Worm (Caenorhabditis elegans): ENCODE results near the gene F55A11.6.

ce11 chrV:11818064-11818463, 41.4 kb downstream of the F55A11.6 start:
- TF ChIP-seq fkh-10 (GFP tag; optimal IDR thresholded peaks at IDR 0.05) (no peak), hmg-1.1 (GFP tag; IDR thresholded peaks at IDR 0.05) (no peak), skn-1 (tag; optimal IDR thresholded peaks at IDR 0.05) (no peak)

Measured in whole organism, L4 larva.